Fruit fly (Drosophila melanogaster): ENCODE data around the gene mael.
"Not testable (repeated sequence)": the region's sequence is repeated elsewhere in the genome, so short reads cannot be mapped to it uniquely, and the experiment has no call there.

Gene mael

dm6 chr3L:22686987-22687386 is 34.0 kb upstream of the mael start, which contains the start of the genes CG14455 and CG14456:
TSS of gene CG14455 (minus strand) at chr3L:22687087.
TSS of gene CG14456 (plus strand) at chr3L:22687222.
- TF ChIP-seq tio (GFP tag; optimal IDR thresholded peaks at IDR 0.05): no peak

- not testable (repeated sequence) for TF ChIP-seq esg (GFP tag; conservative IDR thresholded peaks at IDR 0.05); Sox100B (GFP tag; optimal IDR thresholded peaks at IDR 0.05); CG43689 (GFP tag; IDR thresholded peaks at IDR 0.05)
These were observed 28.6 kb upstream of the mael start, which contains the start of gene CG14454 for dm6 chr3L:22692428-22692827. TSS of gene CG14454 (minus strand) at chr3L:22692528.

- no peak for TF ChIP-seq sim (GFP tag; IDR thresholded peaks at IDR 0.05)
- no peak for TF ChIP-seq lilli (GFP tag; optimal IDR thresholded peaks at IDR 0.05)
- no peak for TF ChIP-seq tap (tag; optimal IDR thresholded peaks at IDR 0.05)
- TF ChIP-seq ab (GFP tag; optimal IDR thresholded peaks at IDR 0.05): no peak
These were observed 27.3 kb upstream of the mael start, which contains the start of the genes CG12546 and CG14453 for dm6 chr3L:22693712-22694111. TSS of gene CG12546 (minus strand) at chr3L:22693812. TSS of gene CG14453 (plus strand) at chr3L:22694083.

- no peak for TF ChIP-seq vfl (GFP tag; optimal IDR thresholded peaks at IDR 0.05)
- no peak for TF ChIP-seq CG10147 (GFP tag; optimal IDR thresholded peaks at IDR 0.05)
- TF ChIP-seq exex (tag; optimal IDR thresholded peaks at IDR 0.05): no peak
- no peak for TF ChIP-seq Scr (GFP tag; IDR thresholded peaks at IDR 0.05; ENCODE audit: partially characterized antibody)
- TF ChIP-seq nmo (GFP tag; optimal IDR thresholded peaks at IDR 0.05): no peak
- TF ChIP-seq cg (GFP tag; optimal IDR thresholded peaks at IDR 0.05): no peak
- TF ChIP-seq CG4328 (GFP tag; optimal IDR thresholded peaks at IDR 0.05): no peak
- TF ChIP-seq CG4707 (GFP tag; optimal IDR thresholded peaks at IDR 0.05): no peak
- no peak for TF ChIP-seq Atf3 (GFP tag; optimal IDR thresholded peaks at IDR 0.05)
- no peak for TF ChIP-seq CG12071 (GFP tag; optimal IDR thresholded peaks at IDR 0.05)
- TF ChIP-seq kni (GFP tag; optimal IDR thresholded peaks at IDR 0.05): no peak
- no peak for TF ChIP-seq jigr1 (GFP tag; IDR thresholded peaks at IDR 0.05)
- no peak for TF ChIP-seq Nf-YC (tag; optimal IDR thresholded peaks at IDR 0.05)
- TF ChIP-seq CG12299 (tag; optimal IDR thresholded peaks at IDR 0.05): no peak
- TF ChIP-seq wek (GFP tag; optimal IDR thresholded peaks at IDR 0.05): no peak
- no peak for TF ChIP-seq CG10321 (GFP tag; IDR thresholded peaks at IDR 0.05)
- TF ChIP-seq CG15011 (GFP tag; optimal IDR thresholded peaks at IDR 0.05): no peak
These were observed 25.4 kb upstream of the mael start, which contains the start of gene CG14452 for dm6 chr3L:22695653-22696052. TSS of gene CG14452 (plus strand) at chr3L:22695953.

dm6 chr3L:22696930-22697329 is 24.1 kb upstream of the mael start, which contains the start of gene CG32453:
TSS of gene CG32453 (plus strand) at chr3L:22697230.
- TF ChIP-seq Oli (tag; optimal IDR thresholded peaks at IDR 0.05); CG3838 (GFP tag; optimal IDR thresholded peaks at IDR 0.05); mld (GFP tag; IDR thresholded peaks at IDR 0.05; ENCODE audit: partially characterized antibody): not testable (repeated sequence)

dm6 chr3L:22699133-22699532 is 21.9 kb upstream of the mael start, which contains the start of gene CG45116:
TSS of gene CG45116 (plus strand) at chr3L:22699433.
- peak; percentile 37 for TF ChIP-seq ac (GFP tag; optimal IDR thresholded peaks at IDR 0.05)
- no peak for TF ChIP-seq Mrtf (GFP tag; IDR thresholded peaks at IDR 0.05)
- TF ChIP-seq CG17912 (GFP tag; optimal IDR thresholded peaks at IDR 0.05): no peak
- no peak for TF ChIP-seq CG18011 (GFP tag; optimal IDR thresholded peaks at IDR 0.05)
- TF ChIP-seq twi (tag; optimal IDR thresholded peaks at IDR 0.05): peak; percentile 58
- peak in 1 of 2 experiments; percentile 18 for TF ChIP-seq tll (GFP tag; optimal IDR thresholded peaks at IDR 0.05)
- TF ChIP-seq usp (GFP tag; optimal IDR thresholded peaks at IDR 0.05): no peak
- TF ChIP-seq CG2199 (GFP tag; IDR thresholded peaks at IDR 0.05): 0 out of 3 replicates have a peak, but pooled peaks have one; percentile 34

Measured in whole organism, embryonic.